Worm (Caenorhabditis elegans): Measurements from ENCODE around the gene Y17G9B.11.
"Not testable (repeated sequence)": the region's sequence is repeated elsewhere in the genome, so short reads cannot be mapped to it uniquely, and the experiment has no call there.

The Y17G9B.11 gene

DNA sequence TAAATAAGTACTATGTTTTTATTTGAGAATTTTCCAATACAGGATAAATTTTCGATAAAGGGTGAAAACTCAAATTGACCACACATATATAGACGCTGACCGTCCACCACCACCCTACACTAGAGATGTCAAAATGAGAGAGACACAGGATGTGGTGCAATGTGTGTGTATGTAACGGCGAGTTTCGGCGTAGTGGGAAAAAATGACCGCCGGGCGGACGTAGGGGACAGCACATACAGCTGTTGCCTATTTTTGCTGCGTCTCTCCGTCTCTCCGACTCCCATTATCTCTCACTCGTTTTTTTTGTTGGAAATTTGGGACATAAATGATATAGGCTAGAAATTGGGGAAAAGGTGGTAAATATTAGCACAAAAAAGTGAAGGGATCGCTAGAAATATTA is 24.7 kb downstream of the Y17G9B.11 start:
- TF ChIP-seq hmg-1.2 (GFP tag; IDR thresholded peaks at IDR 0.05) (peak; percentile 67), aptf-3 (GFP tag; IDR thresholded peaks at IDR 0.05) (no peak)

DNA sequence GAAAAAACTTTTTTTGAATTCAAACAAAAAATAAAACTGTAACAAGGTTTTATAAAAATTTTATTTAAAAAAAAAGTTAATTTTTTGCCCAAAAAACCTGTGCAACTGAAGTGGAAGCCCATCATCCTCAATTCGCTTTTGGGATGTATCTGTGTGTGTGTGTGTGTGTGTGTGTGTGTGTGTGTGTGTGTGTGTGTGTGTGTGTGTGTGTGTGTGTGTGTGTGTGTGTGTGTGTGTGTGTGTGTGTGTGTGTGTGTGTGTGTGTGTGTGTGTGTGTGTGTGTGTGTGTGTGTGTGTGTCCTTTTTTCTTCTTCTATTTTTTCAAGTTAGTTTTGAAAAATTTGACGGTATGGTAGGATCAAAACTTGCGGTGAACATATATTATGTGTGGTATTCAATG is 28.3 kb downstream of the Y17G9B.11 start:
- not testable (repeated sequence) for TF ChIP-seq snpc-4 (GFP tag; optimal IDR thresholded peaks at IDR 0.05)
- TF ChIP-seq snpc-4 (tag; optimal IDR thresholded peaks at IDR 0.05), result peak in 1 of 4 experiments; percentile 52
- peak; percentile 34; the same call in 1 of the 2 replicates for TF ChIP-seq hmg-1.2 (GFP tag; IDR thresholded peaks at IDR 0.05)
- peak; percentile 5 for TF ChIP-seq tbp1 (GFP tag; optimal IDR thresholded peaks at IDR 0.05)
- TF ChIP-seq egrh-3 (GFP tag; IDR thresholded peaks at IDR 0.05), result peak; percentile 58; the same call in 1 of the 2 replicates

DNA sequence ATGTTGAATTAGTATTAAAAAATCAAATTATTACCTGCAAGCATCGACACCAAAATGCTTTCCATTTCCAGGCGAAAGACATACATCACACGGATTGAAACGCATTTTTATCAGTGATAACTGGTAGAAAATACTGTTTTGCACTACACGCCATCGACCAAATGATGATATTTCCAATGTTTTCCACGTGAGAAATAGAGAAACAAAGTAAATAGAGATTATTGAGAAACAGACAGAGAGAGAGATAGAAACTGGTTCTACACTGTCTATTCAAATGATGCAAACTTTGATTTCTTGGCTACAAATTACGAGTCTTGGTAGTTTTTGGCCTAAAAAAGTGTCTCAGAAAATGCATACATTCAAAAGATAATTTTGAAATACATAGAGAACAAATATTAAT is 31.9 kb downstream of the Y17G9B.11 start, which contains the start of gene nhr-104:
nhr-104 (minus strand) TSS at position 361 of the 400 bp plus-strand sequence.
- TF ChIP-seq lir-1 (GFP tag; conservative IDR thresholded peaks at IDR 0.05), result no peak
- no peak for TF ChIP-seq repo-1 (tag; optimal IDR thresholded peaks at IDR 0.05)
- TF ChIP-seq madf-10 (tag; optimal IDR thresholded peaks at IDR 0.05), result no peak
- TF ChIP-seq ceh-91 (GFP tag; IDR thresholded peaks at IDR 0.05), result no peak
- TF ChIP-seq C06A6.2 (GFP tag; conservative IDR thresholded peaks at IDR 0.05), result no peak
- no peak for TF ChIP-seq K11D2.4 (GFP tag; IDR thresholded peaks at IDR 0.05)
- TF ChIP-seq athp-1 (tag; optimal IDR thresholded peaks at IDR 0.05), result no peak
- TF ChIP-seq snpc-1.1 (tag; optimal IDR thresholded peaks at IDR 0.05; ENCODE audit: insufficient read depth), result no peak
- no peak for TF ChIP-seq ztf-28 (GFP tag; IDR thresholded peaks at IDR 0.05)
- peak; percentile 56 for TF ChIP-seq pha-4 (tag; optimal IDR thresholded peaks at IDR 0.05)
- TF ChIP-seq nhr-27 (tag; optimal IDR thresholded peaks at IDR 0.05), result no peak
- no peak for TF ChIP-seq tbx-9 (tag; optimal IDR thresholded peaks at IDR 0.05; ENCODE audit: borderline replicate concordance)
- no peak for TF ChIP-seq Y79H2A.3 (GFP tag; conservative IDR thresholded peaks at IDR 0.05)
- TF ChIP-seq hlh-12 (tag; optimal IDR thresholded peaks at IDR 0.05), result no peak
- TF ChIP-seq hmg-1.2 (GFP tag; IDR thresholded peaks at IDR 0.05), result peak; percentile 45; the same call in 1 of the 2 replicates
- TF ChIP-seq lsl-1 (GFP tag; optimal IDR thresholded peaks at IDR 0.05), result no peak
- no peak for TF ChIP-seq attf-3 (GFP tag; conservative IDR thresholded peaks at IDR 0.05)
- peak; percentile 80 for TF ChIP-seq nhr-80 (tag; optimal IDR thresholded peaks at IDR 0.05)
- TF ChIP-seq mel-28 (tag; optimal IDR thresholded peaks at IDR 0.05; ENCODE audit: borderline replicate concordance), result no peak
- TF ChIP-seq lag-1 (GFP tag; IDR thresholded peaks at IDR 0.05), result no peak
- TF ChIP-seq dpl-1 (GFP tag; optimal IDR thresholded peaks at IDR 0.05), result no peak
- TF ChIP-seq F39B2.1 (GFP tag; IDR thresholded peaks at IDR 0.05), result no peak
- no peak for TF ChIP-seq cebp-1 (GFP tag; IDR thresholded peaks at IDR 0.05)
- TF ChIP-seq cebp-1 (tag; optimal IDR thresholded peaks at IDR 0.05), result no peak
- TF ChIP-seq atf-7 (tag; optimal IDR thresholded peaks at IDR 0.05), result no peak
- no peak for TF ChIP-seq cebp-2 (GFP tag; IDR thresholded peaks at IDR 0.05)
- no peak for TF ChIP-seq F52B5.7 (tag; optimal IDR thresholded peaks at IDR 0.05)
- TF ChIP-seq attf-6 (GFP tag; IDR thresholded peaks at IDR 0.05), result no peak
- no peak for TF ChIP-seq lin-35 (GFP tag; optimal IDR thresholded peaks at IDR 0.05)
- TF ChIP-seq F33H1.4 (GFP tag; IDR thresholded peaks at IDR 0.05), result no peak
- TF ChIP-seq bed-2 (GFP tag; IDR thresholded peaks at IDR 0.05), result no peak
- TF ChIP-seq attf-5 (GFP tag; optimal IDR thresholded peaks at IDR 0.05), result peak; percentile 38
- TF ChIP-seq tlf-1 (GFP tag; optimal IDR thresholded peaks at IDR 0.05), result no peak
- TF ChIP-seq lin-40 (tag; optimal IDR thresholded peaks at IDR 0.05), result peak; percentile 45
- TF ChIP-seq nhr-179 (tag; optimal IDR thresholded peaks at IDR 0.05), result no peak
- TF ChIP-seq efl-1 (GFP tag; optimal IDR thresholded peaks at IDR 0.05), result no peak
- no peak for TF ChIP-seq hsf-1 (GFP tag; IDR thresholded peaks at IDR 0.05)
- no peak for TF ChIP-seq snpc-4 (GFP tag; optimal IDR thresholded peaks at IDR 0.05)
- TF ChIP-seq snpc-4 (tag; optimal IDR thresholded peaks at IDR 0.05), result no peak
- TF ChIP-seq zim-3 (tag; optimal IDR thresholded peaks at IDR 0.05), result no peak
- no peak for TF ChIP-seq hmg-20 (GFP tag; IDR thresholded peaks at IDR 0.05)
